Worm (Caenorhabditis elegans): ENCODE measurements around the gene K01A12.2.

K01A12.2 gene

ce11 chrX:8613053-8613452 lies at the start of gene K01A12.2:
Gene K01A12.2, plus strand, starts transcription at chrX:8613353.
- TF ChIP-seq nhr-12 (tag; optimal IDR thresholded peaks at IDR 0.05) = no peak
- no peak for TF ChIP-seq lin-13 (tag; optimal IDR thresholded peaks at IDR 0.05)
- no peak for TF ChIP-seq nhr-237 (tag; optimal IDR thresholded peaks at IDR 0.05)

- no peak for TF ChIP-seq nhr-237 (tag; optimal IDR thresholded peaks at IDR 0.05)
- no peak for TF ChIP-seq mab-5 (tag; optimal IDR thresholded peaks at IDR 0.05)
- no peak for TF ChIP-seq snpc-4 (tag; optimal IDR thresholded peaks at IDR 0.05)
- TF ChIP-seq ham-2 (GFP tag; optimal IDR thresholded peaks at IDR 0.05) = peak; percentile 43
- TF ChIP-seq unc-120 (tag; optimal IDR thresholded peaks at IDR 0.05; ENCODE audit: poor library complexity, severe bottlenecking) = no peak
- no peak for TF ChIP-seq flh-1 (GFP tag; optimal IDR thresholded peaks at IDR 0.05)
These were observed 49.3 kb upstream of the K01A12.2 start for ce11 chrX:8563663-8564450.

ce11 chrX:8564451-8564795 lies 48.7 kb upstream of the K01A12.2 start:
- no peak for TF ChIP-seq ham-2 (GFP tag; optimal IDR thresholded peaks at IDR 0.05)
- TF ChIP-seq nhr-2 (tag; optimal IDR thresholded peaks at IDR 0.05) = no peak
- TF ChIP-seq flh-1 (GFP tag; optimal IDR thresholded peaks at IDR 0.05) = no peak

DNA sequence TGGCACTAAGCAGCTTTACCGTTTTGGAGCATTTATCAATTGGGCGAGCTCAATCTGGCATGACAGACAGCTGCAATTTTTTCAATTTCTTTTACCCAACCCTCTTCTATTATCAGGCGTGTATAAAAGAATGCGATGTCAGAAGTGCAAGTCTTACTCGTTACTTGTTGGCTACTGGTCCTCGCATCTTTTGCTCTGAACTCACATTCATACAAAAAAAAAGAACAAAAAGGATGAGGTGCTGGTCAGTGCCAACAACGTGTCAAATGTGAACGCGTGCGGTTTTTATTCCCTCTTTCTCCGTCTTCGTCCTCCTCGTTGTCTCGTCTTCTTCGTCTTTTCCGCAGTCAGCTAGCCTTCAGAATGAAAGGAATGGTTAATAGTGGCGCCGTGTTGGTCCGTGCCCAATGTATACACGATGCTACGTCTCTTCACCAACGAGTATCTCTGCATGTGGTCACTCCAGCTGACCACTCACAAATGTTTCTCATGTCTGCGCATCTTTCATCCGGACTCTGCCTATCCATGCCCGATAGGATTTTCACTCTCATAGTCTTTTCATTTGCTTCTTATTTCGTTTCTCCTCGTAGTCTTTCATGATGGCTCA lies 47.2 kb upstream of the K01A12.2 start:
- TF ChIP-seq mab-5 (tag; optimal IDR thresholded peaks at IDR 0.05) (no peak), nhr-12 (tag; optimal IDR thresholded peaks at IDR 0.05) (no peak), ham-2 (GFP tag; optimal IDR thresholded peaks at IDR 0.05) (peak; percentile 11), sptf-1 (tag; optimal IDR thresholded peaks at IDR 0.05) (peak; percentile 36), mep-1 (tag; optimal IDR thresholded peaks at IDR 0.05) (no peak), unc-120 (tag; optimal IDR thresholded peaks at IDR 0.05; ENCODE audit: poor library complexity, severe bottlenecking) (peak; percentile 48), blmp-1 (tag; optimal IDR thresholded peaks at IDR 0.05) (no peak), unc-62 (GFP tag; optimal IDR thresholded peaks at IDR 0.05) (peak; percentile 65), mls-2 (tag; optimal IDR thresholded peaks at IDR 0.05) (peak; percentile 15), drap-1 (GFP tag; optimal IDR thresholded peaks at IDR 0.05) (no peak), ceh-43 (GFP tag; optimal IDR thresholded peaks at IDR 0.05) (no peak), unc-39 (tag; optimal IDR thresholded peaks at IDR 0.05) (no peak), M03D4.4 (tag; optimal IDR thresholded peaks at IDR 0.05) (no peak), sem-2 (GFP tag; optimal IDR thresholded peaks at IDR 0.05) (no peak), ztf-11 (tag; optimal IDR thresholded peaks at IDR 0.05) (no peak), zip-8 (tag; optimal IDR thresholded peaks at IDR 0.05) (no peak), bed-3 (GFP tag; optimal IDR thresholded peaks at IDR 0.05) (no peak), flh-1 (GFP tag; optimal IDR thresholded peaks at IDR 0.05) (no peak), elt-1 (tag; optimal IDR thresholded peaks at IDR 0.05; ENCODE audit: borderline replicate concordance, insufficient read depth) (no peak), lin-13 (tag; optimal IDR thresholded peaks at IDR 0.05) (no peak), ces-1 (GFP tag; optimal IDR thresholded peaks at IDR 0.05) (peak; percentile 46), ceh-39 (tag; optimal IDR thresholded peaks at IDR 0.05) (no peak), cnd-1 (tag; optimal IDR thresholded peaks at IDR 0.05) (peak; percentile 10), ceh-83 (GFP tag; optimal IDR thresholded peaks at IDR 0.05) (no peak), lin-32 (GFP tag; optimal IDR thresholded peaks at IDR 0.05) (no peak), elt-3 (tag; optimal IDR thresholded peaks at IDR 0.05) (no peak), hlh-1 (tag; optimal IDR thresholded peaks at IDR 0.05) (peak; percentile 28), nhr-2 (tag; optimal IDR thresholded peaks at IDR 0.05) (no peak), pha-4 (tag; optimal IDR thresholded peaks at IDR 0.05) (no peak), lsy-2 (tag; optimal IDR thresholded peaks at IDR 0.05) (peak; percentile 17), nhr-28 (tag; optimal IDR thresholded peaks at IDR 0.05) (no peak), nhr-76 (tag; optimal IDR thresholded peaks at IDR 0.05) (no peak), nhr-237 (tag; optimal IDR thresholded peaks at IDR 0.05) (no peak), snpc-4 (tag; optimal IDR thresholded peaks at IDR 0.05) (no peak), tbx-8 (GFP tag; optimal IDR thresholded peaks at IDR 0.05) (no peak)

All from whole organism, mixed stage, embryonic.